Worm (Caenorhabditis elegans) whole organism, young adult: ENCODE data around the gene D1086.3.

Experiments used
- B0336.3 ChIP-seq: fragments of 200-800 bp; sonication (Bioruptor generic); IDR thresholded peaks from 2 replicates; pipeline ENCODE4 v1.3.6; 2022; ENCODE audit warnings: missing genetic modification characterization, missing compliant biosample characterization
- K12H6.12 ChIP-seq: fragments of 200-800 bp; sonication (Bioruptor generic); optimal IDR thresholded peaks from 2 replicates; lab custom pipeline; 2018; ENCODE audit warnings: mild to moderate bottlenecking, missing genetic modification characterization, missing compliant biosample characterization
- T07F8.4 ChIP-seq: sonication (generic microtip); optimal IDR thresholded peaks from 2 replicates; lab custom pipeline; 2016; ENCODE audit warnings: mild to moderate bottlenecking, missing genetic modification characterization, moderate library complexity, missing compliant biosample characterization
- T26A5.8 ChIP-seq: sonication (generic microtip); optimal IDR thresholded peaks from 2 replicates; lab custom pipeline; 2016; ENCODE audit warnings: missing genetic modification characterization, missing compliant biosample characterization
- Y56A3A.18 ChIP-seq: fragments of 200-800 bp; sonication (Bioruptor generic); IDR thresholded peaks from 2 replicates; pipeline ENCODE4 v1.3.6; 2022; ENCODE audit warnings: missing genetic modification reagents, missing genetic modification characterization, missing compliant biosample characterization
- ama-1 ChIP-seq, 3 experiments: fragments of 150-350 bp in 1 of 3; sonication (generic microtip) in 2 of 3; optimal IDR thresholded peaks; 2 replicates each; lab custom pipeline; 2014 to 2018; ENCODE audit warnings: missing biosample characterization in 2 of 3, missing genetic modification characterization in 2 of 3, missing genetic modification reagents in 2 of 3
- ceh-27 ChIP-seq: fragments of 200-800 bp; sonication (Bioruptor generic); optimal IDR thresholded peaks from 2 replicates; lab custom pipeline; 2018; ENCODE audit warnings: mild to moderate bottlenecking, missing genetic modification characterization, moderate library complexity, missing compliant biosample characterization
- egl-18 ChIP-seq: fragments of 200-800 bp; sonication (Bioruptor generic); IDR thresholded peaks from 2 replicates; pipeline ENCODE4 v1.3.6; 2022; ENCODE audit warnings: missing genetic modification reagents, missing genetic modification characterization, missing compliant biosample characterization
- hsf-1 ChIP-seq: fragments of 200-800 bp; sonication (Bioruptor generic); IDR thresholded peaks from 2 replicates; pipeline ENCODE4 v1.3.6; 2022; ENCODE audit warnings: missing genetic modification reagents, missing genetic modification characterization, missing compliant biosample characterization
- pha-4 ChIP-seq: fragments of 150-350 bp; sonication (generic microtip); optimal IDR thresholded peaks from 2 replicates; lab custom pipeline; 2014; ENCODE audit warnings: missing biosample characterization, missing genetic modification reagents, missing genetic modification characterization
- unc-130 ChIP-seq: sonication (generic microtip); optimal IDR thresholded peaks from 2 replicates; lab custom pipeline; 2016; ENCODE audit warnings: missing genetic modification reagents, missing genetic modification characterization, missing compliant biosample characterization
- unc-62 ChIP-seq: fragments of 150-350 bp; optimal IDR thresholded peaks from 2 replicates; lab custom pipeline; 2014; ENCODE audit warnings: missing biosample characterization, missing genetic modification reagents, missing genetic modification characterization
- ztf-28 ChIP-seq: fragments of 200-800 bp; sonication (Bioruptor generic); IDR thresholded peaks from 2 replicates; pipeline ENCODE4 v1.3.6; 2022; ENCODE audit warnings: missing genetic modification reagents, missing genetic modification characterization, missing compliant biosample characterization

- TF ChIP-seq unc-62 = no peak
- TF ChIP-seq ama-1 (optimal IDR thresholded peaks at IDR 0.05; lab: Kevin White, UChicago) = no peak
- TF ChIP-seq ama-1 (GFP tag; optimal IDR thresholded peaks at IDR 0.05; lab: Kevin White, UChicago) = no peak
- TF ChIP-seq K12H6.12 (tag; lab: Kevin White, UChicago) = no peak
- no peak for TF ChIP-seq ztf-28
- no peak for TF ChIP-seq T07F8.4 (tag; lab: Kevin White, UChicago)
- TF ChIP-seq hsf-1 (GFP tag; lab: Robert Waterston, UW) = no peak
- no peak for TF ChIP-seq T26A5.8
- no peak for TF ChIP-seq Y56A3A.18
- no peak for TF ChIP-seq egl-18 (GFP tag; lab: Robert Waterston, UW)
- TF ChIP-seq pha-4 = no peak
- TF ChIP-seq B0336.3 (GFP tag; lab: Robert Waterston, UW) = no peak
- TF ChIP-seq unc-130 = no peak
- TF ChIP-seq ceh-27 (GFP tag; lab: Kevin White, UChicago) = no peak
Measured at ce11 chrV:14063980-14064379, 28.6 kb upstream of the D1086.3 start.
